Fruit fly (Drosophila melanogaster) whole organism, embryonic: Measurements from ENCODE around the gene galectin.

ENCODE experiments used
- Bteb2 ChIP-seq: fragments of 200-800 bp; sonication (Bioruptor generic); optimal IDR thresholded peaks from 2 replicates; lab custom pipeline; 2016; ENCODE audit warnings: missing biosample characterization, missing genetic modification characterization
- CG9727 ChIP-seq: fragments of 200-800 bp; sonication (Bioruptor generic); optimal IDR thresholded peaks from 3 replicates; lab custom pipeline; 2017; ENCODE audit warnings: missing biosample characterization, mild to moderate bottlenecking, missing genetic modification characterization
- Dfd ChIP-seq, 2 experiments: fragments of >200 bp; optimal IDR thresholded peaks; 2 replicates each; lab custom pipeline; 2017; ENCODE audit warnings: missing biosample characterization in 2 of 2, missing genetic modification characterization in 2 of 2
- Drgx ChIP-seq: fragments of 200-800 bp; sonication (Bioruptor generic); IDR thresholded peaks from 2 replicates; pipeline ENCODE4 v1.3.6; 2022; ENCODE audit warnings: missing biosample characterization, missing genetic modification characterization
- Sry-β ChIP-seq: fragments of 200-800 bp; sonication (Bioruptor generic); optimal IDR thresholded peaks from 2 replicates; lab custom pipeline; 2018; ENCODE audit warnings: missing biosample characterization, mild to moderate bottlenecking, missing genetic modification characterization, moderate library complexity
- ase ChIP-seq: fragments of 200-800 bp; sonication (Bioruptor generic); IDR thresholded peaks from 3 replicates; pipeline ENCODE4 v1.3.6; 2022; ENCODE audit warnings: missing biosample characterization, missing genetic modification characterization
- odd ChIP-seq: fragments of 200-800 bp; sonication (Bioruptor generic); optimal IDR thresholded peaks from 2 replicates; lab custom pipeline; 2017; ENCODE audit warnings: missing biosample characterization, mild to moderate bottlenecking, missing genetic modification characterization

dm6 chr2L:71869-72751 is 553 bp downstream of the galectin start:
- no peak for TF ChIP-seq ase
- no peak for TF ChIP-seq Dfd (GFP tag; optimal IDR thresholded peaks at IDR 0.05; lab: Kevin White, UChicago)
- no peak for TF ChIP-seq Drgx
- TF ChIP-seq Sry-β (GFP tag; lab: Kevin White, UChicago) = peak; percentile 16
- TF ChIP-seq Bteb2 = no peak
- TF ChIP-seq CG9727 (GFP tag; lab: Kevin White, UChicago) = no peak
- no peak for TF ChIP-seq odd (GFP tag; lab: Kevin White, UChicago)
